Worm (Caenorhabditis elegans) whole organism, mixed stage, embryonic: Measurements from ENCODE around the gene prmt-9.

Source experiments
- blmp-1 ChIP-seq: fragments of 150-350 bp; optimal IDR thresholded peaks from 2 replicates; lab custom pipeline; 2014; ENCODE audit warnings: missing biosample characterization, missing genetic modification characterization
- elt-1 ChIP-seq: sonication (generic microtip); optimal IDR thresholded peaks from 2 replicates; lab custom pipeline; 2017; ENCODE audit warnings: missing genetic modification characterization, mild to moderate bottlenecking, missing compliant biosample characterization, antibody characterized with exemption, moderate library complexity, borderline replicate concordance; ENCODE audit not compliant: insufficient read depth
- elt-3 ChIP-seq: fragments of 150-350 bp; optimal IDR thresholded peaks from 2 replicates; lab custom pipeline; 2014; ENCODE audit warnings: missing biosample characterization, missing genetic modification characterization
- lin-13 ChIP-seq: fragments of 150-350 bp; optimal IDR thresholded peaks from 2 replicates; lab custom pipeline; 2014; ENCODE audit warnings: missing biosample characterization, missing genetic modification characterization
- mep-1 ChIP-seq: fragments of 150-350 bp; optimal IDR thresholded peaks from 2 replicates; lab custom pipeline; 2017; ENCODE audit warnings: missing biosample characterization, missing genetic modification reagents, missing genetic modification characterization, inconsistent platforms
- mls-2 ChIP-seq: sonication (generic microtip); optimal IDR thresholded peaks from 2 replicates; lab custom pipeline; 2016; ENCODE audit warnings: mild to moderate bottlenecking, missing genetic modification characterization, moderate library complexity, missing compliant biosample characterization
- nhr-28 ChIP-seq: fragments of 150-350 bp; optimal IDR thresholded peaks from 2 replicates; lab custom pipeline; 2014; ENCODE audit warnings: missing biosample characterization, missing genetic modification characterization
- unc-39 ChIP-seq: fragments of 150-350 bp; optimal IDR thresholded peaks from 2 replicates; lab custom pipeline; 2014; ENCODE audit warnings: missing biosample characterization, missing genetic modification characterization
- unc-62 ChIP-seq: fragments of 150-350 bp; optimal IDR thresholded peaks from 2 replicates; lab custom pipeline; 2014; ENCODE audit warnings: missing biosample characterization, missing genetic modification reagents, missing genetic modification characterization
- ztf-11 ChIP-seq: fragments of 150-350 bp; optimal IDR thresholded peaks from 2 replicates; lab custom pipeline; 2014; ENCODE audit warnings: missing biosample characterization, missing genetic modification characterization

ce11 chrIV:12632430-12632829 is 51.7 kb downstream of the prmt-9 start:
- TF ChIP-seq ztf-11: no peak
- no peak for TF ChIP-seq unc-39
- no peak for TF ChIP-seq unc-62
- TF ChIP-seq mep-1 (tag; lab: Kevin White, UChicago): no peak
- no peak for TF ChIP-seq blmp-1 (tag; lab: Kevin White, UChicago)
- no peak for TF ChIP-seq elt-3 (tag; lab: Kevin White, UChicago)
- no peak for TF ChIP-seq mls-2 (tag; lab: Kevin White, UChicago)
- TF ChIP-seq elt-1: no peak
- no peak for TF ChIP-seq lin-13 (tag; lab: Kevin White, UChicago)
- TF ChIP-seq nhr-28 (tag; lab: Kevin White, UChicago): no peak
